Worm (Caenorhabditis elegans): ENCODE results near the gene W09G12.6.
A peak's percentile ranks its signal among the peaks of the same experiment; 100 is the strongest.

DNA sequence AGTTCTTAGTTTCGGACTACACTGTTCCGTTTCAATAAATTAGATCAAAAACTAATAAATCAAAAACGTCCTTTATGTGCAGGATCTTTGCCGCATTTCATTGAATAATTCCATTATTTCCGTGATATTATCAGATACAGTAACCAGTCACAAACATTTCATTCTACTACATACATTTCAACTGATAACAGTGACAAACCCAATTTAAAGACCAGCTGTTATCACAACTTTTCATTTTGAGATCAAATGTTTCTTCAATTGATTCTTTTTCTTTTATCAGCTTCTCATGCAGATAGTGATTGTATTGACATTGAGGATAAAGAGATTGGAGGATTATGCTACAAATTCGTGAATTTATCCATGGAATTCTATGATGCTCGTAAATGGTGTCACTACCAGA lies 25.0 kb downstream of the W09G12.6 start, which contains the start of gene clec-168:
- no peak for TF ChIP-seq unc-130 (GFP tag; optimal IDR thresholded peaks at IDR 0.05)
- TF ChIP-seq nhr-28 (tag; optimal IDR thresholded peaks at IDR 0.05): peak; percentile 87
- TF ChIP-seq ZK337.2 (GFP tag; IDR thresholded peaks at IDR 0.05): no peak
- TF ChIP-seq madf-9 (GFP tag; conservative IDR thresholded peaks at IDR 0.05): no peak
- TF ChIP-seq unc-62 (GFP tag; optimal IDR thresholded peaks at IDR 0.05 in 1 of 2): no peak
- TF ChIP-seq unc-62 (tag; optimal IDR thresholded peaks at IDR 0.05): no peak
- no peak for TF ChIP-seq hlh-11 (tag; optimal IDR thresholded peaks at IDR 0.05)
- TF ChIP-seq nhr-76 (tag; optimal IDR thresholded peaks at IDR 0.05): no peak
- no peak for TF ChIP-seq skn-1 (tag; optimal IDR thresholded peaks at IDR 0.05)
- no peak for TF ChIP-seq zfp-3 (GFP tag; conservative IDR thresholded peaks at IDR 0.05)
- TF ChIP-seq F26F4.8 (GFP tag; conservative IDR thresholded peaks at IDR 0.05): no peak

Data from whole organism, L4 larva.